Fruit fly (Drosophila melanogaster): ENCODE data around the gene Ada.

Ada gene

DNA sequence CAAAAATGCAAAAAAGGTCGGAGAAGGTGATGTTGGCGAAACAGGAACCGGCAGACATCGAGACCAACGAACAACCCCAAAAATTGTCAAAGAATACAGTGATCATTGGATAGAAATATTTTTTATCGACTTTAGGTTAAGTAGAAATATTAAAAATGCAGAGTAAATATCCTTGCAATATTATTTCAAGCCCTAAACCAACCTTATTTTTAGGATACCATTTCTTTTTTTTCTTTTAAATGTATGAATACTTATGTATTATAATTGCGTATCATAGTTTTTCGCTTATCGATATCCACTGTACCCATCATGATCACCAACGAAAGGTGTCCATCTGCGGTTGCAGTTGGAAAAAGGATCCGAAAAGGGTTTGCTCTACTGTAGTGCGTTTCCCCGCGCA, 29.7 kb upstream of the Ada start:
- TF ChIP-seq tai (GFP tag; optimal IDR thresholded peaks at IDR 0.05) (no peak), sage (GFP tag; optimal IDR thresholded peaks at IDR 0.05) (no peak), Myc (optimal IDR thresholded peaks at IDR 0.05) (no peak), Dif (GFP tag; optimal IDR thresholded peaks at IDR 0.05; ENCODE audit: partially characterized antibody) (no peak), h (GFP tag; optimal IDR thresholded peaks at IDR 0.05) (peak; percentile 38), GATAd (GFP tag; optimal IDR thresholded peaks at IDR 0.05) (no peak), br (GFP tag; optimal IDR thresholded peaks at IDR 0.05) (no peak), Rel (GFP tag; optimal IDR thresholded peaks at IDR 0.05) (no peak), Rel (tag; optimal IDR thresholded peaks at IDR 0.05) (no peak), Sp1 (GFP tag; optimal IDR thresholded peaks at IDR 0.05) (peak; percentile 23), ey (GFP tag; optimal IDR thresholded peaks at IDR 0.05) (peak; percentile 15), HLH106 (tag; optimal IDR thresholded peaks at IDR 0.05) (peak; percentile 26), psq (GFP tag; optimal IDR thresholded peaks at IDR 0.05) (peak; percentile 30), CG9705 (GFP tag; optimal IDR thresholded peaks at IDR 0.05) (no peak), dmrt93B (GFP tag; optimal IDR thresholded peaks at IDR 0.05) (no peak), Abd-B (GFP tag; optimal IDR thresholded peaks at IDR 0.05) (no peak), dsf (GFP tag; optimal IDR thresholded peaks at IDR 0.05; ENCODE audit: borderline replicate concordance) (no peak), Dfd (GFP tag; optimal IDR thresholded peaks at IDR 0.05) (no peak), woc (GFP tag; optimal IDR thresholded peaks at IDR 0.05) (no peak), Jra (GFP tag; optimal IDR thresholded peaks at IDR 0.05) (no peak), dl (GFP tag; optimal IDR thresholded peaks at IDR 0.05; ENCODE audit: insufficient read depth in 1 of 2, partially characterized antibody in 2 of 2) (no peak), fru (GFP tag; optimal IDR thresholded peaks at IDR 0.05) (peak; percentile 34), OdsH (GFP tag; optimal IDR thresholded peaks at IDR 0.05) (peak; percentile 11), Hnf4 (GFP tag; optimal IDR thresholded peaks at IDR 0.05) (no peak), pan (optimal IDR thresholded peaks at IDR 0.05) (no peak), CrebA (GFP tag; optimal IDR thresholded peaks at IDR 0.05; ENCODE audit: borderline replicate concordance) (no peak), N (GFP tag; optimal IDR thresholded peaks at IDR 0.05) (no peak), Hr83 (GFP tag; optimal IDR thresholded peaks at IDR 0.05; ENCODE audit: poor library complexity, severe bottlenecking) (no peak), usp (GFP tag; optimal IDR thresholded peaks at IDR 0.05) (no peak), brk (GFP tag; optimal IDR thresholded peaks at IDR 0.05) (no peak), Mio (GFP tag; optimal IDR thresholded peaks at IDR 0.05) (no peak), rgr (GFP tag; optimal IDR thresholded peaks at IDR 0.05) (peak; percentile 17), Hr78 (GFP tag; optimal IDR thresholded peaks at IDR 0.05) (no peak), sv (GFP tag; optimal IDR thresholded peaks at IDR 0.05) (no peak), CG32264 (GFP tag; optimal IDR thresholded peaks at IDR 0.05) (no peak), lola (GFP tag; optimal IDR thresholded peaks at IDR 0.05) (no peak), Vsx2 (GFP tag; optimal IDR thresholded peaks at IDR 0.05; ENCODE audit: partially characterized antibody) (no peak), jim (GFP tag; optimal IDR thresholded peaks at IDR 0.05) (no peak), foxo (GFP tag; optimal IDR thresholded peaks at IDR 0.05) (peak in 1 of 2 experiments; percentile 51)

dm6 chr3R:9037946-9038345, 27.0 kb upstream of the Ada start:
- no peak for TF ChIP-seq dl (GFP tag; optimal IDR thresholded peaks at IDR 0.05; ENCODE audit: insufficient read depth in 1 of 2, partially characterized antibody in 2 of 2)
- no peak for TF ChIP-seq Hr83 (GFP tag; optimal IDR thresholded peaks at IDR 0.05; ENCODE audit: poor library complexity, severe bottlenecking)
- TF ChIP-seq sage (GFP tag; optimal IDR thresholded peaks at IDR 0.05) = no peak
- no peak for TF ChIP-seq brk (GFP tag; optimal IDR thresholded peaks at IDR 0.05)
- TF ChIP-seq Dif (GFP tag; optimal IDR thresholded peaks at IDR 0.05; ENCODE audit: partially characterized antibody) = no peak
- no peak for TF ChIP-seq CG32264 (GFP tag; optimal IDR thresholded peaks at IDR 0.05)
- no peak for TF ChIP-seq Vsx2 (GFP tag; optimal IDR thresholded peaks at IDR 0.05; ENCODE audit: partially characterized antibody)
- no peak for TF ChIP-seq tai (GFP tag; optimal IDR thresholded peaks at IDR 0.05)
- TF ChIP-seq Jra (GFP tag; optimal IDR thresholded peaks at IDR 0.05) = no peak
- no peak for TF ChIP-seq Hnf4 (GFP tag; optimal IDR thresholded peaks at IDR 0.05)
- TF ChIP-seq OdsH (GFP tag; optimal IDR thresholded peaks at IDR 0.05) = no peak
- no peak for TF ChIP-seq h (GFP tag; optimal IDR thresholded peaks at IDR 0.05)
- TF ChIP-seq CG9705 (GFP tag; optimal IDR thresholded peaks at IDR 0.05) = no peak
- TF ChIP-seq dsf (GFP tag; optimal IDR thresholded peaks at IDR 0.05; ENCODE audit: borderline replicate concordance) = no peak
- TF ChIP-seq sv (GFP tag; optimal IDR thresholded peaks at IDR 0.05) = no peak
- TF ChIP-seq Myc (optimal IDR thresholded peaks at IDR 0.05) = no peak

Data from whole organism, wandering third instar larva.